Worm (Caenorhabditis elegans) whole organism, late embryonic: ENCODE results near the gene F54D12.10.

Experiments used
- C38D4.7 ChIP-seq: fragments of 200-800 bp; sonication (Bioruptor generic); optimal IDR thresholded peaks from 2 replicates; lab custom pipeline; 2018; ENCODE audit warnings: mild to moderate bottlenecking, missing genetic modification characterization, moderate library complexity, missing compliant biosample characterization
- F13H6.1 ChIP-seq: sonication (generic microtip); optimal IDR thresholded peaks from 2 replicates; lab custom pipeline; 2016; ENCODE audit warnings: missing genetic modification characterization, missing compliant biosample characterization
- ets-4 ChIP-seq: sonication (generic microtip); optimal IDR thresholded peaks from 2 replicates; lab custom pipeline; 2016; ENCODE audit warnings: missing genetic modification characterization, missing compliant biosample characterization
- syd-9 ChIP-seq: sonication (generic microtip); optimal IDR thresholded peaks from 2 replicates; lab custom pipeline; 2016; ENCODE audit warnings: mild to moderate bottlenecking, missing genetic modification characterization, moderate library complexity, missing compliant biosample characterization

DNA sequence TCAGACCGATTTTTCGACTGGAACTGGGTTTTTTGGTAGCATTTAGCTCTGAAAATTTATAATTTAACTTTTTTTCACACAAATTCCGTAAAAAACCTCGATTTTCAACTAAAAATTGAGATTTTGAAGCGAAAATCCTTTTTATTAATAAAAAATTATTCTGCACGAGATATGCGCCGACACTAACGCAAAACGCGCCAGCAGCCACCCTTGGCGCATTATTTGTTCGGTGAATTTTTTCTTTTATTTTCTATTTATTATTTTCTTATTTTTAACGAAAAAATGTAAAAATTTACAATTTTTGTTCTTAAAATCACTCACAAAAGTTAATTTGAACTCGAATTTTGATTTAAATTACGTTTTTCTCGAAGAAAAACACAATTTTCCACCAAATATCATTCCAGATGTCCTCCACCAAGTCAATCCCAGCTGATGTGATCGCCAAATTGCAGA lies 24.0 kb upstream of the F54D12.10 start, which contains the start of gene Y51H7C.7:
- no peak for TF ChIP-seq ets-4 (tag; lab: Kevin White, UChicago)
- no peak for TF ChIP-seq F13H6.1 (tag; lab: Kevin White, UChicago)
- no peak for TF ChIP-seq C38D4.7 (GFP tag; lab: Kevin White, UChicago)
- TF ChIP-seq syd-9 (tag; lab: Kevin White, UChicago) = no peak
